Fruit fly (Drosophila melanogaster) whole organism, prepupa: ENCODE data around the gene CG32148.

ENCODE experiments used
- Blimp-1 ChIP-seq: fragments of 200-800 bp; sonication (Bioruptor generic); optimal IDR thresholded peaks from 3 replicates; lab custom pipeline; 2017; ENCODE audit warnings: missing biosample characterization, missing genetic modification characterization, mild to moderate bottlenecking, moderate library complexity, missing genetic modification reagents
- CG16779 ChIP-seq: fragments of 200-800 bp; sonication (Bioruptor generic); optimal IDR thresholded peaks from 3 replicates; lab custom pipeline; 2017; ENCODE audit warnings: missing biosample characterization, mild to moderate bottlenecking, missing genetic modification characterization
- CG3032 ChIP-seq: fragments of 200-800 bp; optimal IDR thresholded peaks from 2 replicates; lab custom pipeline; 2019; ENCODE audit warnings: missing biosample characterization, mild to moderate bottlenecking, missing genetic modification characterization, moderate library complexity
- CG31627 ChIP-seq: fragments of 200-800 bp; sonication (Bioruptor generic); optimal IDR thresholded peaks from 3 replicates; lab custom pipeline; 2016; ENCODE audit warnings: missing biosample characterization, missing genetic modification characterization
- CG34406 ChIP-seq: fragments of 200-800 bp; sonication (Bioruptor generic); optimal IDR thresholded peaks from 3 replicates; lab custom pipeline; 2016; ENCODE audit warnings: missing biosample characterization, missing genetic modification characterization
- CG6163 ChIP-seq: fragments of 200-800 bp; sonication (Bioruptor generic); IDR thresholded peaks from 3 replicates; pipeline ENCODE4 v1.3.6; 2022; ENCODE audit warnings: missing biosample characterization, missing genetic modification characterization
- CG6854 ChIP-seq: fragments of 200-800 bp; sonication (Bioruptor generic); optimal IDR thresholded peaks from 2 replicates; lab custom pipeline; 2017; ENCODE audit warnings: missing biosample characterization, mild to moderate bottlenecking, missing genetic modification characterization
- Eip78C ChIP-seq: fragments of 200-800 bp; sonication (Bioruptor generic); peaks from one replicate; lab custom pipeline; 2016; ENCODE audit warnings: missing biosample characterization, missing genetic modification characterization
- Ets21C ChIP-seq: fragments of 200-800 bp; sonication (Bioruptor generic); optimal IDR thresholded peaks from 3 replicates; lab custom pipeline; 2016; ENCODE audit warnings: missing biosample characterization, missing genetic modification characterization
- Gug ChIP-seq: fragments of 200-800 bp; sonication (Bioruptor generic); IDR thresholded peaks from 2 replicates; pipeline ENCODE4 v1.3.6; 2022; ENCODE audit warnings: missing biosample characterization, missing genetic modification characterization
- Hr38 ChIP-seq: sonication (Bioruptor generic); optimal IDR thresholded peaks from 2 replicates; lab custom pipeline; 2016; ENCODE audit warnings: missing biosample characterization, missing genetic modification characterization
- OdsH ChIP-seq: fragments of 200-800 bp; sonication (Bioruptor generic); optimal IDR thresholded peaks from 3 replicates; lab custom pipeline; 2016; ENCODE audit warnings: missing biosample characterization, missing genetic modification characterization
- fd59A ChIP-seq: fragments of 200-800 bp; sonication (Bioruptor generic); optimal IDR thresholded peaks from 2 replicates; lab custom pipeline; 2017; ENCODE audit warnings: missing biosample characterization, mild to moderate bottlenecking, missing genetic modification characterization, missing genetic modification reagents

DNA sequence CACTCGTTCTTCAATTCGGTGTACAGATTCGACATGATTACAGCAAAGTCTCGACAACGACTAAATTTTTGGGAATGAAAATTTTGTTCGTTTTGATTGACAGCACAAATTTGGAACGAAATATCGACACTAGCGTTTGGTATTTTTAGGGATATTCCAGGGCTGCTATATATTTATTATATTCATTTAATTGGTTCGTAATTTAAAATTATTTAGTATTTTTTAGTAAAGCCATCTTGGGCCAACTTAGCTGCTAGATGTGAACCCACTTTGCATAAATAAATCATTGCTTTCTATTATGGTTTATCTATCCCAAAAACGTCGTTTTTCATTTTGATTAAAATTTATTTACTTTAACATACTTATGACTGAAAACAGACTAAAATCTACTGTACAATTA is 19.2 kb downstream of the CG32148 start, which contains the start of gene Rpn12R:
- no peak for TF ChIP-seq Hr38 (GFP tag; lab: Kevin White, UChicago)
- no peak for TF ChIP-seq Ets21C (GFP tag; lab: Kevin White, UChicago)
- no peak for TF ChIP-seq CG6854
- TF ChIP-seq Eip78C (GFP tag; lab: Kevin White, UChicago) = no peak
- TF ChIP-seq CG3032 (tag; lab: Kevin White, UChicago) = no peak
- no peak for TF ChIP-seq CG6163 (GFP tag; lab: Robert Waterston, UW)
- no peak for TF ChIP-seq OdsH (GFP tag; lab: Kevin White, UChicago)
- TF ChIP-seq CG31627 (GFP tag; lab: Kevin White, UChicago) = no peak
- no peak for TF ChIP-seq Blimp-1 (GFP tag; lab: Kevin White, UChicago)
- TF ChIP-seq CG34406 = no peak
- no peak for TF ChIP-seq Gug (GFP tag; lab: Robert Waterston, UW)
- TF ChIP-seq fd59A (GFP tag; lab: Kevin White, UChicago) = no peak
- no peak for TF ChIP-seq CG16779 (tag; lab: Kevin White, UChicago)
